Fruit fly (Drosophila melanogaster): ENCODE data around the gene CG11983.

DNA sequence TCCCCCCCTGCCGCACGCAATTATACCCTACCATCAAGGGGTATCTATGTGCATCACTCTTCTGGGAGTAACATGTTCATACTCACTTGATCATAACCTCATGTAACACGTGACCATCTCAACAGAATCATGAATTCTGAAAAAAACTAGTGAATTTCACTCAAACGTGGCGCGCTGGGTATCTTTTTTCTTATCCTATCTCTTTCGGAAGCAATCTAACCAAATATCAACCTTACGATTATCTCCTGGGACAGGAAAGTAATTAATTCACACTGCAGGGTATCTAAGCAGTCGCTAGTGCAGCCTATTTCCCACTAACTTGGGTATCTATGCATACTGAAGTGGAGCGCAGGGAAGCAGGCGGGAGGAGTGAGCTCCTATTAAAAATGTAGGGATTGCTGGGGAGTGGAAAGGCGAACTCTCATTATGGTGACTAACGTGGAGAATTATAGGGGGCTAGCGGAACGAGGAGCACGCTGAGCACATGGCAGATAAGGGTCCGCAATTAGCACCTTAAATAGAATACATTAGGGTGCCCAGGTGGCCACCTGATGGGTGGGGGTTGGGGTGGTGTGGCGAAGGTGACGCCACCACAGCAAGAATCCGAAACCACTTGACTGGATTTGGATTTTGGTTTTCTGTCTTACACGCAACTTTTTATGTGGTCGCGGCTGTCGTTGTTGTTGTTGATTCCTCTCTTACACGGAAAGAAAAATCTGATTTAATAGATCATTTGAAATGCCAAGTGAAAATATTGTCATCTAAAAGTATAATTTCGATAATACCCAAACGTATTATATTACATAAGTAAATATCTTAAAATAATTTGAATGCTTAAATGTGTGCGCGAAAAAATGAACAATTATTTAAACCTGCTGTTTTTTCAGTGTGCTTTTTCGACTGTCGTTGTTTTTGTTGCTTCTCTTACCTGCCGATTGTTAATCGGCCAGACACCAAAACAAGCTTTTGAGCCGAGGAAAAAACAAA is 47.3 kb downstream of the CG11983 start:
- TF ChIP-seq h (optimal IDR thresholded peaks at IDR 0.05): no peak
- TF ChIP-seq CG4404 (GFP tag; IDR thresholded peaks at IDR 0.05): no peak
- peak; percentile 92 for TF ChIP-seq Xbp1 (GFP tag; optimal IDR thresholded peaks at IDR 0.05)
- no peak for TF ChIP-seq Ravus (GFP tag; IDR thresholded peaks at IDR 0.05)
- peak; percentile 35 for TF ChIP-seq psq (GFP tag; optimal IDR thresholded peaks at IDR 0.05)
- peak; percentile 91 for TF ChIP-seq CG12071 (GFP tag; optimal IDR thresholded peaks at IDR 0.05)
- TF ChIP-seq NK7.1 (GFP tag; optimal IDR thresholded peaks at IDR 0.05): peak; percentile 37
- no peak for TF ChIP-seq lov (optimal IDR thresholded peaks at IDR 0.05)
- TF ChIP-seq lov (GFP tag; IDR thresholded peaks at IDR 0.05): no peak
- peak; percentile 86 for TF ChIP-seq cwo (GFP tag; optimal IDR thresholded peaks at IDR 0.05)
- TF ChIP-seq Rfx (GFP tag; IDR thresholded peaks at IDR 0.05): no peak
- peak; percentile 93 for TF ChIP-seq CG9727 (GFP tag; optimal IDR thresholded peaks at IDR 0.05)
- TF ChIP-seq Ptx1 (GFP tag; IDR thresholded peaks at IDR 0.05): no peak

Measured in whole organism, embryonic.